Fruit fly (Drosophila melanogaster): ENCODE measurements around the gene RpS9.

- TF ChIP-seq h (optimal IDR thresholded peaks at IDR 0.05) (no peak), ttk (optimal IDR thresholded peaks at IDR 0.05) (no peak), psq (optimal IDR thresholded peaks at IDR 0.05) (no peak), Sin3A (optimal IDR thresholded peaks at IDR 0.05) (no peak)
Observed at dm6 chr3L:9489133-9489532, 22.2 kb downstream of the RpS9 start, which contains the start of gene CG32036.

Measured in Kc167 (cell line).